Fruit fly (Drosophila melanogaster) whole organism: Measurements from ENCODE around the gene sloth2.
A peak's percentile ranks its signal among the peaks of the same experiment; 100 is the strongest.

Source experiments
- CG8478 ChIP-seq: fragments of >200 bp; optimal IDR thresholded peaks from 2 replicates; lab custom pipeline; 2018; ENCODE audit warnings: inconsistent platforms
- Dll ChIP-seq: fragments of >200 bp; optimal IDR thresholded peaks from 2 replicates; lab custom pipeline; 2017
- EcR ChIP-seq, 2 experiments: fragments of >200 bp; optimal IDR thresholded peaks; 2 replicates each; lab custom pipeline; 2017; ENCODE audit warnings: missing biosample characterization in 2 of 2, missing genetic modification characterization in 2 of 2, missing genetic modification reagents in 2 of 2
- pan ChIP-seq: fragments of >200 bp; optimal IDR thresholded peaks from 2 replicates; lab custom pipeline; 2017
- psq ChIP-seq: fragments of >200 bp; optimal IDR thresholded peaks from 2 replicates; lab custom pipeline; 2017
- usp ChIP-seq: fragments of >200 bp; optimal IDR thresholded peaks from 2 replicates; lab custom pipeline; 2017; ENCODE audit warnings: missing biosample characterization, missing genetic modification characterization, mixed read lengths

Gene sloth2

dm6 chrX:6995258-6995657, 15.9 kb upstream of the sloth2 start:
- no peak for TF ChIP-seq EcR (GFP tag; optimal IDR thresholded peaks at IDR 0.05; lab: Kevin White, UChicago)
- TF ChIP-seq pan (lab: Kevin White, UChicago): no peak
- TF ChIP-seq usp: no peak
- TF ChIP-seq psq (lab: Kevin White, UChicago): no peak
- no peak for TF ChIP-seq CG8478 (lab: Kevin White, UChicago)
- TF ChIP-seq Dll (lab: Kevin White, UChicago): no peak

- no peak for TF ChIP-seq EcR (GFP tag; optimal IDR thresholded peaks at IDR 0.05; lab: Kevin White, UChicago)
- TF ChIP-seq psq (lab: Kevin White, UChicago): no peak
- no peak for TF ChIP-seq usp
- no peak for TF ChIP-seq Dll (lab: Kevin White, UChicago)
- TF ChIP-seq CG8478 (lab: Kevin White, UChicago): no peak
- no peak for TF ChIP-seq pan (lab: Kevin White, UChicago)
These were observed 15.0 kb upstream of the sloth2 start for dm6 chrX:6996130-6996529.

dm6 chrX:6996965-6997652, 14.0 kb upstream of the sloth2 start:
- TF ChIP-seq psq (lab: Kevin White, UChicago) (no peak), EcR (GFP tag; optimal IDR thresholded peaks at IDR 0.05; lab: Kevin White, UChicago) (no peak), Dll (lab: Kevin White, UChicago) (no peak), pan (lab: Kevin White, UChicago) (no peak), CG8478 (lab: Kevin White, UChicago) (no peak), usp (no peak)

dm6 chrX:6997653-6998491, 13.3 kb upstream of the sloth2 start:
- TF ChIP-seq pan (lab: Kevin White, UChicago): no peak

dm6 chrX:6998492-6998852, 12.7 kb upstream of the sloth2 start, which contains the start of gene Inx2:
TSS of gene Inx2 (plus strand) at chrX:6998672.
- TF ChIP-seq Dll (lab: Kevin White, UChicago) (peak; percentile 78), EcR (GFP tag; optimal IDR thresholded peaks at IDR 0.05; lab: Kevin White, UChicago) (peak in 1 of 2 experiments; percentile 1), usp (no peak), CG8478 (lab: Kevin White, UChicago) (no peak)

- TF ChIP-seq pan (lab: Kevin White, UChicago): peak; percentile 45
- no peak for TF ChIP-seq Dll (lab: Kevin White, UChicago)
- TF ChIP-seq usp: no peak
These were observed 10.6 kb upstream of the sloth2 start for dm6 chrX:7000444-7001134.

- no peak for TF ChIP-seq CG8478 (lab: Kevin White, UChicago)
- no peak for TF ChIP-seq psq (lab: Kevin White, UChicago)
- TF ChIP-seq Dll (lab: Kevin White, UChicago): no peak
- TF ChIP-seq EcR (GFP tag; optimal IDR thresholded peaks at IDR 0.05; lab: Kevin White, UChicago): no peak
- no peak for TF ChIP-seq pan (lab: Kevin White, UChicago)
- no peak for TF ChIP-seq usp
These were observed 9.9 kb upstream of the sloth2 start for dm6 chrX:7001135-7001769.

dm6 chrX:7004101-7004700, 7.0 kb upstream of the sloth2 start:
- TF ChIP-seq psq (lab: Kevin White, UChicago) (no peak), Dll (lab: Kevin White, UChicago) (no peak), EcR (GFP tag; optimal IDR thresholded peaks at IDR 0.05; lab: Kevin White, UChicago) (no peak), CG8478 (lab: Kevin White, UChicago) (no peak), pan (lab: Kevin White, UChicago) (no peak), usp (no peak)

- TF ChIP-seq Dll (lab: Kevin White, UChicago): no peak
- no peak for TF ChIP-seq usp
- no peak for TF ChIP-seq CG8478 (lab: Kevin White, UChicago)
- no peak for TF ChIP-seq EcR (GFP tag; optimal IDR thresholded peaks at IDR 0.05; lab: Kevin White, UChicago)
- no peak for TF ChIP-seq psq (lab: Kevin White, UChicago)
- TF ChIP-seq pan (lab: Kevin White, UChicago): no peak
These were observed 5.7 kb upstream of the sloth2 start for dm6 chrX:7005444-7005843.

dm6 chrX:7007693-7008092, 3.5 kb upstream of the sloth2 start:
- TF ChIP-seq CG8478 (lab: Kevin White, UChicago) (no peak), EcR (GFP tag; optimal IDR thresholded peaks at IDR 0.05; lab: Kevin White, UChicago) (no peak), pan (lab: Kevin White, UChicago) (no peak), usp (no peak), psq (lab: Kevin White, UChicago) (no peak), Dll (lab: Kevin White, UChicago) (no peak)
